Worm (Caenorhabditis elegans) whole organism, midembryonic: ENCODE measurements around the gene B0546.4.
"Not testable (repeated sequence)": the region's sequence is repeated elsewhere in the genome, so short reads cannot be mapped to it uniquely, and the experiment has no call there.

ENCODE experiments used
- T22C8.4 ChIP-seq: fragments of 200-800 bp; sonication (Bioruptor generic); IDR thresholded peaks from 2 replicates; pipeline ENCODE4 v1.3.6; 2022; ENCODE audit warnings: missing genetic modification characterization, missing compliant biosample characterization
- cog-1 ChIP-seq: sonication (generic microtip); optimal IDR thresholded peaks from 2 replicates; lab custom pipeline; 2016; ENCODE audit warnings: missing genetic modification characterization, missing compliant biosample characterization
- flt-1 ChIP-seq: fragments of 200-800 bp; sonication (Bioruptor generic); IDR thresholded peaks from 2 replicates; pipeline ENCODE4 v1.3.6; 2022; ENCODE audit warnings: missing genetic modification characterization, missing compliant biosample characterization
- klf-2 ChIP-seq: fragments of 200-800 bp; sonication (Bioruptor generic); conservative IDR thresholded peaks from 2 replicates; pipeline ENCODE4 v1.3.6; 2022; ENCODE audit warnings: missing genetic modification reagents, missing genetic modification characterization, missing compliant biosample characterization
- med-1 ChIP-seq: sonication (generic microtip); optimal IDR thresholded peaks from 2 replicates; lab custom pipeline; 2017; ENCODE audit warnings: missing genetic modification characterization, mild to moderate bottlenecking, missing compliant biosample characterization, antibody characterized with exemption, missing genetic modification reagents; ENCODE audit not compliant: insufficient read depth
- ref-1 ChIP-seq: fragments of 200-800 bp; sonication (Bioruptor generic); conservative IDR thresholded peaks from 2 replicates; pipeline ENCODE4 v1.3.6; 2022; ENCODE audit warnings: missing genetic modification reagents, missing genetic modification characterization, missing compliant biosample characterization
- tab-1 ChIP-seq: fragments of 200-800 bp; sonication (Bioruptor generic); IDR thresholded peaks from 2 replicates; pipeline ENCODE4 v1.3.6; 2022; ENCODE audit warnings: missing genetic modification characterization, missing compliant biosample characterization
- ztf-23 ChIP-seq: fragments of 200-800 bp; sonication (Bioruptor generic); IDR thresholded peaks from 2 replicates; pipeline ENCODE4 v1.3.6; 2022; ENCODE audit warnings: missing genetic modification reagents, missing genetic modification characterization, missing compliant biosample characterization
- ztf-29 ChIP-seq: fragments of 200-800 bp; sonication (Bioruptor generic); IDR thresholded peaks from 2 replicates; pipeline ENCODE4 v1.3.6; 2022; ENCODE audit warnings: missing genetic modification reagents, missing genetic modification characterization, missing compliant biosample characterization

B0546.4 gene

DNA sequence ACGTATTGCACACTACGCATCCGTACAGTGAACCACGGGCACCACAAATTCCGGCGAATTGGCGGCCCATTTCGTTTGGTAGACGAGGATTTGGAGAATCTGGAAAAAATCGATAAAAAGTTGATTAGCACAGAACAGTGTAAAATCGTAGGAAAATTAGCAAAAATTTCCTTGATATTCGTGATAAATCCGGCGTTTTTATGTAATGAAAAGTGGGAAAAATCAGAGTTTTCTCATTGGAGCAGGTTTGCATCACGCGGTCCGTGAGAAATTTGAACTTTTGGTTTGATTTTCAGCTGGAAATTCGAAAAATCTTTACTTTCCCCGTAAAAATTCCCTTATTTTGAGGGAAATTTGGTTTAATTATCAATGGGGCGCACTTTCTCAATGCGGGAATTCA is at the start of gene B0546.4:
Gene B0546.4, minus strand, starts transcription at position 101 of the 400 bp plus-strand sequence.
- no peak for TF ChIP-seq med-1 (GFP tag; lab: Kevin White, UChicago)
- no peak for TF ChIP-seq ztf-23 (GFP tag; lab: Robert Waterston, UW)
- TF ChIP-seq ztf-29 (GFP tag; lab: Robert Waterston, UW): no peak
- no peak for TF ChIP-seq ref-1
- TF ChIP-seq T22C8.4 (GFP tag; lab: Robert Waterston, UW): no peak
- TF ChIP-seq klf-2 (GFP tag; lab: Robert Waterston, UW): no peak

DNA sequence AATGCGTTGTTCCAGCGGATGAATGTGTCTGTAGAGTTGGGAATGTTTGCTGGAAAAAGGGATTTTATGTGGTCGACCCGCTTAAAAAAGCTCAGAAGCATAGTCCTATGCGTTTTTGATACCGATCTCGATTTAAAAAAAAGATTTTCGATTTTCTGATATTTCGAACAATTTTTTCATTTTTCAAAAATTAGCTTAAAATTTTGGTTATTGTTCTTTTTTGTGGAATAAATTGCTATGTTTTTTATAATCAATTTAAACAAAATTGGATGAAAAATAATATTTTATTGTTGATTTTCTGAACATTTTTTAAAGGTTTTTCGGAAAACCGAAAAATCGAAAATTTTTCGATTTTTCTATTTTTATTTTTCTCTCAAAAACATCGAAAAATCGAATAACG is 49.4 kb upstream of the B0546.4 start, which contains the start of gene C04C3.7:
Gene C04C3.7, minus strand, starts transcription at position 101 of the 400 bp plus-strand sequence.
- not testable (repeated sequence) for TF ChIP-seq T22C8.4 (GFP tag; lab: Robert Waterston, UW); ztf-23 (GFP tag; lab: Robert Waterston, UW); med-1 (GFP tag; lab: Kevin White, UChicago)

DNA sequence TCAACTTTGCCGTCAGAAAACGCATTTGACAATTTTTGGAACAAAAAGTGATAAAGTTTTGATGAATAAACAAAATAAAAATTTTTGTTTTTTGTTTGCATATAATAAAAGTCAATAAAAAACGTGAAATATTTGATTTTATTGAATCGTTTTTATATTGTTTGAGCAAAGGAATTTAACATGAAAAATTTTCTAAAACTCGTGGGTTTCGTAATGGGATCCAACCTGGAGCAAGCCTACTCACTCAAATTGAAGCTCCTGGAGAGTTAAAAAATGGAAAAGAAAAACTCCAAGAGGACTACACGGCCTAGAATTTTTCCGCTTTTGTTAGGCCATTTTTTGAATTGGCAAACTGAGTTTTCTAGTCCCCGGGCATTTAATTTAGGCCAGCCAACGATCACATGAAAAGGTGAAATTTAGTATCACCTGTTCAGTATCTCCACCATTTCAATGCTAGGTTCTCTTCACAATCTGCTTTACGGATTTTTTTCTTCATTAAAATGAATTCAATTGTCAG is 44.5 kb upstream of the B0546.4 start, which contains the start of the genes C04C3.9 and srz-60:
Gene C04C3.9, minus strand, starts transcription at position 101 of the 517 bp plus-strand sequence.
Gene srz-60, plus strand, starts transcription at position 467 of the 517 bp plus-strand sequence.
- no peak for TF ChIP-seq ztf-29 (GFP tag; lab: Robert Waterston, UW)
- no peak for TF ChIP-seq cog-1 (tag; lab: Kevin White, UChicago)
- no peak for TF ChIP-seq T22C8.4 (GFP tag; lab: Robert Waterston, UW)
- no peak for TF ChIP-seq flt-1 (GFP tag; lab: Robert Waterston, UW)
- no peak for TF ChIP-seq tab-1 (GFP tag; lab: Robert Waterston, UW)
- no peak for TF ChIP-seq klf-2 (GFP tag; lab: Robert Waterston, UW)
- TF ChIP-seq ref-1: no peak

DNA sequence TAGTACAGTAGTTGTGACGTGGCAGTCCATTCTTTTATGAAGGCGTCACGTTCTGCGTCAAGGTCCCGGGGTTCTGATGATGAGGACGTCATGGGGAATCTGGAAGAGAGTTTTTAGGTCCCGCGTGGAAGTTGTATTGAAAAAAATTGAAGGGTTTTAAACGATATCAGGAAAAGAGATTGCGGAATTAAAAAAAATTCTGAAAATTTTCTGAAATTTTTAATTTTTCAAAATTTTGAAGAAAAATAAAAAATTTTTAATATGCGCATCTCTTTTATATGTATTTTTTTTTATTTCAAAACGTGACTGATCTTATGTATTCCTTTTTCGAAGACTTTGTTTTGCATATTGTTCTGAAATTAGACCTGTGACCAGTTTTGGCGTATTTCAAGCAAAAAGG is 38.6 kb upstream of the B0546.4 start, which contains the start of gene C04C3.6:
Gene C04C3.6, minus strand, starts transcription at position 101 of the 400 bp plus-strand sequence.
- TF ChIP-seq cog-1 (tag; lab: Kevin White, UChicago) (no peak), flt-1 (GFP tag; lab: Robert Waterston, UW) (no peak), ztf-29 (GFP tag; lab: Robert Waterston, UW) (no peak), T22C8.4 (GFP tag; lab: Robert Waterston, UW) (no peak), tab-1 (GFP tag; lab: Robert Waterston, UW) (no peak)

DNA sequence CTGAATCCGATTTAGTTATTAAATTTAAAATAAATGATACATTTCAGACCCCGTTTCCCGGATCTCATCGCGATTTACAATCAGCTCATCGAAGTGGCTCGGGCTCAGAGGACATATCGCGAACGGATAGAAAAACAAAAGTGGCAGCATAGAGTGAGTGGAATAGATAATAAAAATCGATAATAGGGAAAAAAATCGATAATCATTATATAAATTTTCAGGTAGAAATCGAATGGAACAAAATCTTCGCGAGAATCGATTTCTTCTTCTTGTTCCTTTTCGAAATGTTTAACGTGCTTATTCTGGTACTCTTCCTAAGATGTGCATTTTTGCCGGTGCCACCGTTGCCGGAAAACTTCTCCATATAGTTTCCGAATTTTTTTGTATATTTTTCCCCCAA is 34.8 kb upstream of the B0546.4 start:
- TF ChIP-seq ztf-23 (GFP tag; lab: Robert Waterston, UW): no peak
- TF ChIP-seq klf-2 (GFP tag; lab: Robert Waterston, UW): no peak
- no peak for TF ChIP-seq med-1 (GFP tag; lab: Kevin White, UChicago)
- TF ChIP-seq ztf-29 (GFP tag; lab: Robert Waterston, UW): no peak
- peak; percentile 59; the same call in 1 of the 2 replicates for TF ChIP-seq T22C8.4 (GFP tag; lab: Robert Waterston, UW)
- TF ChIP-seq tab-1 (GFP tag; lab: Robert Waterston, UW): no peak
- no peak for TF ChIP-seq flt-1 (GFP tag; lab: Robert Waterston, UW)

DNA sequence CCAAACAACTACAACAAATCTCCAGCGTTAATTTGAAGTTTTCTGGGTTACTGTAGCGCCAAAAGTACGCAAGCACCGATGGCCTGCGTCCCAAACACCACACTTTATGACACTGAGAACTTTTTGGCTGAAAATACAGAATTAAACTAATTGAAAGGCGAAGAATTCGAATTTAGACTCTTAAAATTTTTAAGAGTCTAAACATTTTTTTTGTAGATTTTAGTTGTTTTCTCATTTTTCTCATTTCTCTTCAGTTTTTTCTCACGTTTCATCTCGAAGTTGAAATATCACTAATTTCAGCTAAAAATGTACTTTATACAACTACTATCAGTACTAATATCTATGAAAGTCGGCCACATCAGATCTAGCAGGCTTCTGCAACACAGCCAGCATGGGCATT is 31.4 kb upstream of the B0546.4 start, which contains the start of gene lgc-9:
Gene lgc-9, plus strand, starts transcription at position 301 of the 400 bp plus-strand sequence.
- TF ChIP-seq cog-1 (tag; lab: Kevin White, UChicago): no peak
- TF ChIP-seq tab-1 (GFP tag; lab: Robert Waterston, UW): no peak
- TF ChIP-seq ref-1: no peak
- no peak for TF ChIP-seq ztf-23 (GFP tag; lab: Robert Waterston, UW)
- no peak for TF ChIP-seq T22C8.4 (GFP tag; lab: Robert Waterston, UW)
- TF ChIP-seq ztf-29 (GFP tag; lab: Robert Waterston, UW): no peak
- TF ChIP-seq flt-1 (GFP tag; lab: Robert Waterston, UW): no peak

DNA sequence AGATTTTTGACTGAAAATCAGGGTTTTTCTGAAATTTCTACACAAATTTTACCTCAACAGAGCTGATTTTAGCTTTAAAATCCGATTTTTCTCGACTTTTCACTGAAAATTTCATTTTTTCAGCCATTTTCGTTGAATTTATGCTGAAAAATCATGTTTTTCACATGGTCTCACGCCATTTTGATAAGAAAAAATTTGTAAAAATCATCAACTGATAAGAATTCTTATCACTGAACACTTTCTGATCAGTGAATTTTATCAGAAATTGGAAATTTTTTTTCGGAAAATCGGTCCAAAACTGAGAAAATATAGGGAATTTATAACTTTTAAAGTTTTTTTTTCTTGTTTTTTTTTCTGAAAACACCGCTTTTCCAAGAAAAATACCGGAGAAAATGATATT is 17.0 kb upstream of the B0546.4 start:
- TF ChIP-seq tab-1 (GFP tag; lab: Robert Waterston, UW): no peak
- TF ChIP-seq klf-2 (GFP tag; lab: Robert Waterston, UW): no peak
- no peak for TF ChIP-seq ref-1
- TF ChIP-seq ztf-29 (GFP tag; lab: Robert Waterston, UW): no peak
- TF ChIP-seq med-1 (GFP tag; lab: Kevin White, UChicago): no peak
- TF ChIP-seq cog-1 (tag; lab: Kevin White, UChicago): no peak
- TF ChIP-seq ztf-23 (GFP tag; lab: Robert Waterston, UW): no peak
- TF ChIP-seq flt-1 (GFP tag; lab: Robert Waterston, UW): no peak
- no peak for TF ChIP-seq T22C8.4 (GFP tag; lab: Robert Waterston, UW)

DNA sequence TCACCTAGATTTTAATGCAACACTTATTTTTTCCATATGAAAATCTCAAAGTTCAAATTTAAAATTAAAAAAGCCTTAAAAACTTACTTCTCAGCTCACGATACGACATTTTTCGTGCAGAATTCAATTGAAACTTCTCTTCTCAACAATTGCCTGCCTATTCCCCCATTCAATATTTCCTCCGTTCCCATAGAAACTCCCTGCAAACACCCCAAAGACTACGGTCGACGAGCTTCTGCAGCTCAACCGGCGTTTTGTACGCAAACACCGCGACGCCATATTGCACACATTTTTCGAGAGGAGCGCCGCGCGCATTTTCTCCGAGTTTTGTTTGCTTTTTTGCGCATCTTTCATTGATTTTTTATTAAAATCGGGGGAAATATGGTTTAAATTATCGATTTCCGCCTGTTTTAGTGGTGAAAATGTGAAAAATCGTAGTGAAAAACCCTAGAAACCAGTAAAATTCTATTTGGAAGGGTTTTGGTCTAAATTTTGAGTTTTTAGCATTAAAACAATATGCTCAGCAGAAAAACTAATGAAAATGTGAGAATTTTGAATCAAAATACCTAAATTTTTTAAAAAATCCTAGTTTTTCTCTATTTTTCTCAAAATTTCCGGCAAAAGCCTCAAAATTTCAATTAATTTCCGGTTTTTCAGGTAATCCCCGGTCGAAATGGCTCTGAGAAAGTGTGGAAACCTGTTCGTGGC is 15.2 kb upstream of the B0546.4 start, which contains the start of the genes dyf-3 and pdhb-1:
Gene dyf-3, minus strand, starts transcription at position 217 of the 708 bp plus-strand sequence.
Gene pdhb-1, plus strand, starts transcription at position 658 of the 708 bp plus-strand sequence.
- TF ChIP-seq tab-1 (GFP tag; lab: Robert Waterston, UW): 0 out of 2 replicates have a peak, but pooled peaks have one; percentile 41
- TF ChIP-seq ztf-29 (GFP tag; lab: Robert Waterston, UW): peak; percentile 84
- no peak for TF ChIP-seq med-1 (GFP tag; lab: Kevin White, UChicago)
- no peak for TF ChIP-seq ref-1
- TF ChIP-seq cog-1 (tag; lab: Kevin White, UChicago): no peak
- no peak for TF ChIP-seq ztf-23 (GFP tag; lab: Robert Waterston, UW)

DNA sequence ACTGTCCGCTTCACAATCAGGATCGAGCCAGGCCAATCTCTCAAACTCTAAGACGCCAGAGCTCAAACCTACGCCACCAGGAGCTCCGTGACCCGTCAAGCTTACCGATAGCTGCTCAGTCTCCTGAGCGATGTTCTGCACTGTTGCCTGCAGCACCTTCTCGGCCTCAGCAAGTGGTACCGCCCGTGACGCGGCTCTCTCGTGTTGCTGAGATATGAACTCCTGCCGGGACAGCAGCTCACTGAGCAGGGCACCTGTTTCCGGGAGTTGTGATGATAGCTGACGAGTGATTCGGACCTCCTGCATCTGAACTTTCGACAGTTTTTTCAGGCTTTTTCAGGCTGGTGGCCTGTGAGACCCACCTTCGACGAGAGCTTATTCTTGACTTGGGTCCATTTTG is 14.1 kb upstream of the B0546.4 start:
- TF ChIP-seq ref-1: no peak
- TF ChIP-seq flt-1 (GFP tag; lab: Robert Waterston, UW): no peak
- no peak for TF ChIP-seq klf-2 (GFP tag; lab: Robert Waterston, UW)
- TF ChIP-seq ztf-23 (GFP tag; lab: Robert Waterston, UW): no peak
- no peak for TF ChIP-seq ztf-29 (GFP tag; lab: Robert Waterston, UW)
- no peak for TF ChIP-seq med-1 (GFP tag; lab: Kevin White, UChicago)
- TF ChIP-seq T22C8.4 (GFP tag; lab: Robert Waterston, UW): no peak
- TF ChIP-seq tab-1 (GFP tag; lab: Robert Waterston, UW): no peak
